Worm (Caenorhabditis elegans) whole organism, late embryonic: ENCODE measurements around the gene inx-11.

Source experiments
- F13H6.1 ChIP-seq: sonication (generic microtip); optimal IDR thresholded peaks from 2 replicates; lab custom pipeline; 2016; ENCODE audit warnings: missing genetic modification characterization, missing compliant biosample characterization
- K02D7.2 ChIP-seq: sonication (generic microtip); optimal IDR thresholded peaks from 2 replicates; lab custom pipeline; 2017; ENCODE audit warnings: mild to moderate bottlenecking, missing genetic modification characterization, missing compliant biosample characterization
- T23F11.4 ChIP-seq: fragments of 200-800 bp; sonication (Bioruptor generic); optimal IDR thresholded peaks from 2 replicates; lab custom pipeline; 2018; ENCODE audit warnings: mild to moderate bottlenecking, missing genetic modification characterization, missing compliant biosample characterization
- ahr-1 ChIP-seq: sonication (generic microtip); optimal IDR thresholded peaks from 2 replicates; lab custom pipeline; 2016; ENCODE audit warnings: missing genetic modification characterization, missing compliant biosample characterization
- ceh-19 ChIP-seq: fragments of 200-800 bp; sonication (Bioruptor generic); optimal IDR thresholded peaks from 2 replicates; lab custom pipeline; 2018; ENCODE audit warnings: mild to moderate bottlenecking, missing genetic modification characterization, missing compliant biosample characterization
- ceh-2 ChIP-seq: sonication (generic microtip); optimal IDR thresholded peaks from 2 replicates; lab custom pipeline; 2016; ENCODE audit warnings: missing genotype, missing genetic modification characterization, missing compliant biosample characterization
- ceh-24 ChIP-seq: sonication (generic microtip); optimal IDR thresholded peaks from 2 replicates; lab custom pipeline; 2016; ENCODE audit warnings: mild to moderate bottlenecking, missing genetic modification characterization, missing compliant biosample characterization
- ceh-31 ChIP-seq: sonication (generic microtip); optimal IDR thresholded peaks from 2 replicates; lab custom pipeline; 2016; ENCODE audit warnings: missing genetic modification characterization, missing compliant biosample characterization
- ceh-34 ChIP-seq: sonication (generic microtip); optimal IDR thresholded peaks from 2 replicates; lab custom pipeline; 2016; ENCODE audit warnings: mild to moderate bottlenecking, missing genetic modification characterization, missing compliant biosample characterization
- ceh-45 ChIP-seq: fragments of 200-800 bp; sonication (Bioruptor generic); IDR thresholded peaks from 2 replicates; pipeline ENCODE4 v1.3.6; 2022; ENCODE audit warnings: missing genetic modification reagents, missing genetic modification characterization, missing compliant biosample characterization
- ceh-48 ChIP-seq: sonication (generic microtip); optimal IDR thresholded peaks from 2 replicates; lab custom pipeline; 2016; ENCODE audit warnings: missing genetic modification characterization, inconsistent platforms, missing compliant biosample characterization
- ceh-6 ChIP-seq: fragments of 200-800 bp; sonication (Bioruptor generic); optimal IDR thresholded peaks from 2 replicates; lab custom pipeline; 2018; ENCODE audit warnings: mild to moderate bottlenecking, missing genetic modification characterization, missing compliant biosample characterization
- ceh-9 ChIP-seq: sonication (generic microtip); optimal IDR thresholded peaks from 2 replicates; lab custom pipeline; 2016; ENCODE audit warnings: mild to moderate bottlenecking, missing genetic modification characterization, inconsistent platforms, missing compliant biosample characterization
- che-1 ChIP-seq: sonication (generic microtip); optimal IDR thresholded peaks from 2 replicates; lab custom pipeline; 2016; ENCODE audit warnings: mild to moderate bottlenecking, missing genetic modification characterization, missing compliant biosample characterization
- elt-2 ChIP-seq: sonication (generic microtip); optimal IDR thresholded peaks from 2 replicates; lab custom pipeline; 2016; ENCODE audit warnings: missing genetic modification reagents, missing genetic modification characterization, missing compliant biosample characterization
- elt-4 ChIP-seq: sonication (generic microtip); optimal IDR thresholded peaks from 2 replicates; lab custom pipeline; 2016; ENCODE audit warnings: missing genetic modification characterization, missing compliant biosample characterization
- fax-1 ChIP-seq: sonication (generic microtip); optimal IDR thresholded peaks from 2 replicates; lab custom pipeline; 2016; ENCODE audit warnings: missing genotype, missing genetic modification characterization, missing compliant biosample characterization
- fkh-10 ChIP-seq: fragments of 150-350 bp; optimal IDR thresholded peaks from 2 replicates; lab custom pipeline; 2014; ENCODE audit warnings: missing biosample characterization, missing genetic modification reagents, missing genetic modification characterization
- fkh-6 ChIP-seq: sonication (generic microtip); optimal IDR thresholded peaks from 2 replicates; lab custom pipeline; 2016; ENCODE audit warnings: missing genetic modification characterization, missing compliant biosample characterization
- gmeb-2 ChIP-seq: sonication (generic microtip); optimal IDR thresholded peaks from 2 replicates; lab custom pipeline; 2016; ENCODE audit warnings: missing genetic modification characterization, inconsistent platforms, missing compliant biosample characterization
- hlh-13 ChIP-seq: fragments of 200-800 bp; sonication (Bioruptor generic); optimal IDR thresholded peaks from 2 replicates; lab custom pipeline; 2018; ENCODE audit warnings: mild to moderate bottlenecking, missing genetic modification characterization, missing compliant biosample characterization
- hlh-15 ChIP-seq: sonication (generic microtip); optimal IDR thresholded peaks from 2 replicates; lab custom pipeline; 2016; ENCODE audit warnings: missing genetic modification characterization, missing compliant biosample characterization
- hlh-30 ChIP-seq: sonication (generic microtip); optimal IDR thresholded peaks from 2 replicates; lab custom pipeline; 2017; ENCODE audit warnings: antibody characterized with exemption, missing genetic modification characterization, missing compliant biosample characterization; ENCODE audit not compliant: insufficient read depth
- hlh-8 ChIP-seq: sonication (generic microtip); optimal IDR thresholded peaks from 2 replicates; lab custom pipeline; 2016; ENCODE audit warnings: missing genotype, missing genetic modification characterization, missing compliant biosample characterization
- lin-11 ChIP-seq: fragments of 200-800 bp; sonication (Bioruptor generic); optimal IDR thresholded peaks from 2 replicates; lab custom pipeline; 2018; ENCODE audit warnings: mild to moderate bottlenecking, missing genetic modification characterization, missing compliant biosample characterization
- nfya-1 ChIP-seq: sonication (generic microtip); optimal IDR thresholded peaks from 2 replicates; lab custom pipeline; 2017; ENCODE audit warnings: missing genetic modification characterization, mild to moderate bottlenecking, missing compliant biosample characterization, antibody characterized with exemption, moderate library complexity
- nhr-11 ChIP-seq: fragments of 150-350 bp; optimal IDR thresholded peaks from 2 replicates; lab custom pipeline; 2014; ENCODE audit warnings: missing biosample characterization, missing genetic modification characterization
- npax-4 ChIP-seq: sonication (generic microtip); optimal IDR thresholded peaks from 2 replicates; lab custom pipeline; 2016; ENCODE audit warnings: missing genetic modification characterization, missing compliant biosample characterization
- odd-2 ChIP-seq: sonication (generic microtip); optimal IDR thresholded peaks from 2 replicates; lab custom pipeline; 2017; ENCODE audit warnings: antibody characterized with exemption, mild to moderate bottlenecking, missing genetic modification characterization, missing compliant biosample characterization
- pag-3 ChIP-seq: sonication (generic microtip); optimal IDR thresholded peaks from 2 replicates; lab custom pipeline; 2016; ENCODE audit warnings: missing compliant biosample characterization, missing genetic modification characterization, borderline replicate concordance
- pax-1 ChIP-seq: fragments of 150-350 bp; optimal IDR thresholded peaks from 2 replicates; lab custom pipeline; 2014; ENCODE audit warnings: missing biosample characterization, missing genetic modification characterization
- pha-4 ChIP-seq: fragments of 150-350 bp; optimal IDR thresholded peaks from 2 replicates; lab custom pipeline; 2018; ENCODE audit warnings: missing biosample characterization, missing genetic modification reagents, missing genetic modification characterization
- pqm-1 ChIP-seq: sonication (generic microtip); optimal IDR thresholded peaks from 2 replicates; lab custom pipeline; 2016; ENCODE audit warnings: missing genetic modification characterization, missing compliant biosample characterization
- rnt-1 ChIP-seq: sonication (generic microtip); optimal IDR thresholded peaks from 2 replicates; lab custom pipeline; 2016; ENCODE audit warnings: missing genetic modification characterization, missing compliant biosample characterization
- sox-2 ChIP-seq: fragments of 200-800 bp; sonication (Bioruptor generic); IDR thresholded peaks from 2 replicates; pipeline ENCODE4 v1.3.6; 2022; ENCODE audit warnings: missing genetic modification reagents, missing genetic modification characterization, missing compliant biosample characterization
- sox-4 ChIP-seq: sonication (generic microtip); optimal IDR thresholded peaks from 2 replicates; lab custom pipeline; 2017; ENCODE audit warnings: mild to moderate bottlenecking, missing genetic modification characterization, inconsistent platforms, missing compliant biosample characterization
- syd-9 ChIP-seq: sonication (generic microtip); optimal IDR thresholded peaks from 2 replicates; lab custom pipeline; 2016; ENCODE audit warnings: mild to moderate bottlenecking, missing genetic modification characterization, moderate library complexity, missing compliant biosample characterization
- tbx-2 ChIP-seq: sonication (generic microtip); optimal IDR thresholded peaks from 2 replicates; lab custom pipeline; 2016; ENCODE audit warnings: missing genetic modification characterization, missing compliant biosample characterization
- tbx-7 ChIP-seq: sonication (generic microtip); optimal IDR thresholded peaks from 2 replicates; lab custom pipeline; 2016; ENCODE audit warnings: missing genotype, missing genetic modification characterization, missing compliant biosample characterization
- ttx-3 ChIP-seq: sonication (generic microtip); optimal IDR thresholded peaks from 2 replicates; lab custom pipeline; 2016; ENCODE audit warnings: missing genetic modification reagents, missing genetic modification characterization, missing compliant biosample characterization
- unc-86 ChIP-seq: sonication (generic microtip); optimal IDR thresholded peaks from 2 replicates; lab custom pipeline; 2016; ENCODE audit warnings: missing genetic modification characterization, missing compliant biosample characterization
- zip-5 ChIP-seq: sonication (generic microtip); optimal IDR thresholded peaks from 2 replicates; lab custom pipeline; 2016; ENCODE audit warnings: missing genetic modification characterization, missing compliant biosample characterization
- ztf-16 ChIP-seq: sonication (generic microtip); optimal IDR thresholded peaks from 2 replicates; lab custom pipeline; 2017; ENCODE audit warnings: missing genetic modification characterization, missing compliant biosample characterization

Gene inx-11

DNA sequence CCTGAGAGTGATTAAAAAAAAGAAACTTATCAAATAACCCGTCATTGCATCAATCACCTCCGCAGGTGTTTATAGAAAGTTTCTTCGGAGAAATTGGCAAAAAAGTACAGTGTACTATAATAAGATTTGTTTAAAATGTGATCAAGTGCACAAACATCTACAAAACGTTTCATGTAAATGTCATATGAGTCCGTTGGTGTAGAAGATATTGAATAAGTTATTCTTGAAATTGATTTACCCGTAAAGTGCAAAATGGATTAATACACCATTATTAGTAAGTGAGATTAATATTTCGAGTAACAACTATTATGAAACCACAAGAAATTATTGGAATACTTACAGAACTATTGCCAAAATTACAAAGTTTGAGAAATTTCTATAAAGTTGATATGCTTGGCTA lies 44.0 kb downstream of the inx-11 start:
- TF ChIP-seq odd-2 (tag; lab: Kevin White, UChicago), result no peak
- no peak for TF ChIP-seq T23F11.4 (GFP tag; lab: Kevin White, UChicago)
- no peak for TF ChIP-seq ceh-9 (tag; lab: Kevin White, UChicago)
- TF ChIP-seq ztf-16 (tag; lab: Kevin White, UChicago), result no peak
- no peak for TF ChIP-seq ceh-31 (tag; lab: Kevin White, UChicago)
- no peak for TF ChIP-seq fkh-6 (tag; lab: Kevin White, UChicago)
- TF ChIP-seq sox-4, result no peak
- TF ChIP-seq ahr-1, result no peak
- no peak for TF ChIP-seq unc-86
- TF ChIP-seq hlh-13 (GFP tag; lab: Kevin White, UChicago), result no peak
- TF ChIP-seq elt-4 (tag; lab: Kevin White, UChicago), result no peak
- no peak for TF ChIP-seq hlh-8 (tag; lab: Kevin White, UChicago)
- TF ChIP-seq rnt-1 (tag; lab: Kevin White, UChicago), result no peak
- TF ChIP-seq ceh-19 (GFP tag; lab: Kevin White, UChicago), result no peak
- TF ChIP-seq pqm-1 (tag; lab: Kevin White, UChicago), result no peak

- TF ChIP-seq K02D7.2, result no peak
- TF ChIP-seq ceh-34 (tag; lab: Kevin White, UChicago), result no peak
- TF ChIP-seq elt-2 (tag; lab: Kevin White, UChicago), result peak; percentile 28
- TF ChIP-seq ceh-24 (tag; lab: Kevin White, UChicago), result no peak
- TF ChIP-seq, all 69 proteins: peak for 1
Measured at ce11 chrV:12532369-12532768, 45.3 kb downstream of the inx-11 start.

DNA sequence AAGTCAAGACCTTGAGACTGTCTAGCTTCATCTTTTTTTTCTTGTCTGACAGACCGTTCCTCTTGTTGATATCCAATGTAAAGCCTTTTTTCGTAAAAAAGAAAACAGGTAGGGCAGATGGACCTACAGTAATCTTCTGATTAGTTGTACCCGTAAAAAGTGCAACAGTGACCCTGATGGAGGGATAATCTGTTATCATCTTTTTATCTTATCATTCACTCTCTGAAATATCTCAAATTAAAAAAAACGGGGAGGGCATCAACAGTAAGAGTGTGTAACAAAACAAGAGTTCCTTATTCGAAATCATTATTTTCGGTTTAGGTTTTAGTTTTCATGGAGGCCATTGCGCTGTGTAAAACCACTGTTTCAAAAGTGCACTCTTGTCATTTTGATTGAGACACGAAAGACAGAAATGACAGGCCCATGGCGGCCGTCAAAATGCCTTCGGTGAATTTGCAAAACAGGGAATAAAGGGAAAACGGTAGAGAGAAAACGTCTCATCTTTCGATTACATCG lies 46.7 kb downstream of the inx-11 start:
- TF ChIP-seq ceh-24 (tag; lab: Kevin White, UChicago) (no peak), ahr-1 (no peak), elt-4 (tag; lab: Kevin White, UChicago) (no peak), npax-4 (no peak), elt-2 (tag; lab: Kevin White, UChicago) (no peak), zip-5 (tag; lab: Kevin White, UChicago) (no peak), ceh-34 (tag; lab: Kevin White, UChicago) (no peak)

ce11 chrV:12534941-12535340 lies 47.9 kb downstream of the inx-11 start:
- TF ChIP-seq nhr-11 (tag; lab: Kevin White, UChicago) (no peak), ceh-48 (no peak), lin-11 (tag; lab: Kevin White, UChicago) (no peak), ttx-3 (no peak), syd-9 (tag; lab: Kevin White, UChicago) (no peak), gmeb-2 (tag; lab: Kevin White, UChicago) (no peak), ceh-6 (GFP tag; lab: Kevin White, UChicago) (no peak), sox-2 (GFP tag; lab: Robert Waterston, UW) (no peak), hlh-15 (tag; lab: Kevin White, UChicago) (no peak), elt-4 (tag; lab: Kevin White, UChicago) (no peak), tbx-2 (tag; lab: Kevin White, UChicago) (no peak), fkh-10 (GFP tag; lab: Kevin White, UChicago) (no peak), ceh-19 (GFP tag; lab: Kevin White, UChicago) (no peak), ceh-2 (no peak), pag-3 (tag; lab: Kevin White, UChicago) (no peak)
- TF ChIP-seq, all 69 proteins: peak for 0

DNA sequence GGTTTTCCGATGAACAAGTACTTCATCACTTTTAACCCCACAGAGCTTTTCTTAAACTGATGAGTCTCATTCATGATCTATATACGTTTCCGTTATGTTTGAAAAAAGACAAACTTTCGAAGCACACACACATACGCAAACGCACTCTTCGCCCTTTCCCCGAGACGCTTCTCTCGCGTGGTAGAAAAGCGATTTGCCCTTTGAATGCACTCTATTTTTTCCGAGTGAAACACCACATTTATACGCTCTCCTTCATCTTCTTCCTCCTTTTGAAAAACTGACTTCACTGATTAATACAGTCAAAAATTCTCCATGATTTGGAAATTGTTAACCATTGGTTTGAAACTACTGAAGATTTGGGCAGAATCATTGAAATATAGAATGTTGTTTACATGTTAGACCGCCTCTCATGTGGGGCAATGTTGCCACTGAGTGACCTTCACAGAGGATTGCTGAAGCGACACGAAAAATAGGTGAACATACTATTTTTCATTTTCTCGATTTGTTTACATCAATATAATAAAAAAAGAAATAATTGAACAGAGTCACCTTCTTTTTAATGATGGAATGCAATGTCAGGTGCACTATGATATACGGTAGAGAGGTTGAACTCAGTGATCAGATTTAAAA lies 49.5 kb downstream of the inx-11 start:
- TF ChIP-seq tbx-7 (tag; lab: Kevin White, UChicago), result no peak
- no peak for TF ChIP-seq ceh-45 (GFP tag; lab: Robert Waterston, UW)
- no peak for TF ChIP-seq ceh-48
- TF ChIP-seq tbx-2 (tag; lab: Kevin White, UChicago), result no peak
- no peak for TF ChIP-seq npax-4
- no peak for TF ChIP-seq pha-4 (tag; lab: Kevin White, UChicago)
- no peak for TF ChIP-seq unc-86
- no peak for TF ChIP-seq F13H6.1 (tag; lab: Kevin White, UChicago)
- TF ChIP-seq ceh-34 (tag; lab: Kevin White, UChicago), result no peak
- no peak for TF ChIP-seq ceh-2
- TF ChIP-seq hlh-30, result no peak
- TF ChIP-seq nfya-1 (tag; lab: Kevin White, UChicago), result no peak
- no peak for TF ChIP-seq pax-1
- TF ChIP-seq ttx-3, result no peak
- no peak for TF ChIP-seq che-1
- TF ChIP-seq odd-2 (tag; lab: Kevin White, UChicago), result no peak
- TF ChIP-seq syd-9 (tag; lab: Kevin White, UChicago), result no peak
- no peak for TF ChIP-seq fax-1 (tag; lab: Kevin White, UChicago)
